Fruit fly (Drosophila melanogaster) whole organism, embryonic: ENCODE results near the gene His3.3A.

ENCODE experiments used
- Atf6 ChIP-seq: fragments of 200-800 bp; sonication (Bioruptor generic); IDR thresholded peaks from 2 replicates; pipeline ENCODE4 v1.3.6; 2022; ENCODE audit warnings: missing biosample characterization, missing genetic modification characterization
- BEAF-32 ChIP-seq: fragments of 200-800 bp; sonication (Bioruptor generic); optimal IDR thresholded peaks from 3 replicates; lab custom pipeline; 2017; ENCODE audit warnings: missing biosample characterization, missing genetic modification characterization, mild to moderate bottlenecking, moderate library complexity, missing genetic modification reagents
- Blimp-1 ChIP-seq: fragments of 200-800 bp; sonication (Bioruptor generic); optimal IDR thresholded peaks from 3 replicates; lab custom pipeline; 2018; ENCODE audit warnings: missing biosample characterization, missing genetic modification characterization, mild to moderate bottlenecking, moderate library complexity, missing genetic modification reagents
- CG10274 ChIP-seq: fragments of 200-800 bp; sonication (Bioruptor generic); optimal IDR thresholded peaks from 3 replicates; lab custom pipeline; 2017; ENCODE audit warnings: missing biosample characterization, mild to moderate bottlenecking, missing genetic modification characterization
- CG10654 ChIP-seq: fragments of 200-800 bp; sonication (Bioruptor generic); optimal IDR thresholded peaks from 2 replicates; lab custom pipeline; 2016; ENCODE audit warnings: missing biosample characterization, missing genetic modification characterization
- CG11398 ChIP-seq: fragments of 200-800 bp; sonication (Bioruptor generic); optimal IDR thresholded peaks from 2 replicates; lab custom pipeline; 2016; ENCODE audit warnings: missing biosample characterization, missing genetic modification characterization
- CG11723 ChIP-seq: fragments of 200-800 bp; sonication (Bioruptor generic); optimal IDR thresholded peaks from 2 replicates; lab custom pipeline; 2017; ENCODE audit warnings: missing biosample characterization, mild to moderate bottlenecking, missing genetic modification characterization
- CG12104 ChIP-seq: fragments of 200-800 bp; sonication (Bioruptor generic); optimal IDR thresholded peaks from 3 replicates; lab custom pipeline; 2016; ENCODE audit warnings: missing biosample characterization, missing genetic modification characterization
- CG12155 ChIP-seq: fragments of 200-800 bp; sonication (Bioruptor generic); optimal IDR thresholded peaks from 3 replicates; lab custom pipeline; 2016; ENCODE audit warnings: missing biosample characterization, missing genetic modification characterization
- CG12236 ChIP-seq: fragments of 200-800 bp; sonication (Bioruptor generic); optimal IDR thresholded peaks from 2 replicates; lab custom pipeline; 2016; ENCODE audit warnings: missing biosample characterization, missing genetic modification characterization
- CG14441 ChIP-seq: fragments of 200-800 bp; sonication (Bioruptor generic); IDR thresholded peaks from 2 replicates; pipeline ENCODE4 v1.3.6; 2022; ENCODE audit warnings: missing biosample characterization, missing genetic modification characterization
- CG17186 ChIP-seq: fragments of 200-800 bp; sonication (Bioruptor generic); optimal IDR thresholded peaks from 3 replicates; lab custom pipeline; 2017; ENCODE audit warnings: missing biosample characterization, missing genetic modification reagents, missing genetic modification characterization
- CG17328 ChIP-seq: fragments of 200-800 bp; sonication (Bioruptor generic); IDR thresholded peaks from 2 replicates; pipeline ENCODE4 v1.3.6; 2022; ENCODE audit warnings: missing biosample characterization, missing genetic modification characterization
- CG17361 ChIP-seq: fragments of 200-800 bp; sonication (Bioruptor generic); IDR thresholded peaks from 3 replicates; pipeline ENCODE4 v1.3.6; 2022; ENCODE audit warnings: missing biosample characterization, missing genetic modification characterization
- CG2678 ChIP-seq: fragments of 200-800 bp; sonication (Bioruptor generic); optimal IDR thresholded peaks from 3 replicates; lab custom pipeline; 2019; ENCODE audit warnings: missing biosample characterization, mild to moderate bottlenecking, missing genetic modification characterization, moderate library complexity
- CG30020 ChIP-seq: fragments of 200-800 bp; optimal IDR thresholded peaks from 2 replicates; lab custom pipeline; 2019; ENCODE audit warnings: missing biosample characterization, mild to moderate bottlenecking, missing genetic modification characterization, moderate library complexity
- CG3065 ChIP-seq: fragments of 200-800 bp; sonication (Bioruptor generic); optimal IDR thresholded peaks from 2 replicates; lab custom pipeline; 2016; ENCODE audit warnings: missing biosample characterization, missing genetic modification characterization
- CG31365 ChIP-seq: fragments of 200-800 bp; sonication (Bioruptor generic); optimal IDR thresholded peaks from 2 replicates; lab custom pipeline; 2018; ENCODE audit warnings: missing biosample characterization, mild to moderate bottlenecking, missing genetic modification characterization
- CG32772 ChIP-seq: fragments of 200-800 bp; sonication (Bioruptor generic); IDR thresholded peaks from 2 replicates; pipeline ENCODE4 v1.3.6; 2022; ENCODE audit warnings: missing biosample characterization, missing genetic modification characterization
- CG3995 ChIP-seq: fragments of 200-800 bp; sonication (Bioruptor generic); optimal IDR thresholded peaks from 3 replicates; lab custom pipeline; 2016; ENCODE audit warnings: missing biosample characterization, missing genetic modification characterization
- CG4328 ChIP-seq: fragments of 200-800 bp; sonication (Bioruptor generic); optimal IDR thresholded peaks from 3 replicates; lab custom pipeline; 2017; ENCODE audit warnings: missing biosample characterization, missing genetic modification reagents, missing genetic modification characterization
- CG4707 ChIP-seq: fragments of 200-800 bp; sonication (Bioruptor generic); optimal IDR thresholded peaks from 2 replicates; lab custom pipeline; 2018; ENCODE audit warnings: missing biosample characterization, mild to moderate bottlenecking, missing genetic modification characterization, moderate library complexity
- CG6175 ChIP-seq: fragments of 200-800 bp; sonication (Bioruptor generic); IDR thresholded peaks from 3 replicates; pipeline ENCODE4 v1.3.6; 2022; ENCODE audit warnings: missing biosample characterization, missing genetic modification characterization
- CG6683 ChIP-seq: fragments of 200-800 bp; sonication (Bioruptor generic); optimal IDR thresholded peaks from 2 replicates; lab custom pipeline; 2017; ENCODE audit warnings: missing biosample characterization, mild to moderate bottlenecking, missing genetic modification characterization, missing genetic modification reagents
- CG9797 ChIP-seq: fragments of 200-800 bp; sonication (Bioruptor generic); optimal IDR thresholded peaks from 3 replicates; lab custom pipeline; 2018; ENCODE audit warnings: missing biosample characterization, mild to moderate bottlenecking, missing genetic modification characterization
- Doc2 ChIP-seq: fragments of 200-800 bp; sonication (Bioruptor generic); IDR thresholded peaks from 2 replicates; pipeline ENCODE4 v1.3.6; 2022; ENCODE audit warnings: missing biosample characterization, missing genetic modification characterization
- E2f1 ChIP-seq: fragments of 200-800 bp; sonication (Bioruptor generic); IDR thresholded peaks from 2 replicates; pipeline ENCODE4 v1.3.6; 2022; ENCODE audit warnings: missing biosample characterization, missing genetic modification characterization
- HHEX ChIP-seq: fragments of 200-800 bp; sonication (Bioruptor generic); optimal IDR thresholded peaks from 3 replicates; lab custom pipeline; 2017; ENCODE audit warnings: missing biosample characterization, mild to moderate bottlenecking, missing genetic modification characterization, missing genetic modification reagents
- Hey ChIP-seq: fragments of 200-800 bp; sonication (Bioruptor generic); optimal IDR thresholded peaks from 3 replicates; lab custom pipeline; 2018; ENCODE audit warnings: missing biosample characterization, mild to moderate bottlenecking, missing genetic modification characterization
- Hr78 ChIP-seq, 2 experiments: fragments of 200-800 bp in 1 of 2; fragments of >200 bp in 1 of 2; sonication (Bioruptor generic) in 1 of 2; optimal IDR thresholded peaks; 2 replicates each; lab custom pipeline; 2017 to 2019; ENCODE audit warnings: missing biosample characterization in 2 of 2, missing genetic modification characterization in 2 of 2, mild to moderate bottlenecking in 1 of 2, moderate library complexity in 1 of 2
- Nf-YA ChIP-seq: fragments of 200-800 bp; sonication (Bioruptor generic); IDR thresholded peaks from 2 replicates; pipeline ENCODE4 v1.3.6; 2022; ENCODE audit warnings: missing biosample characterization, missing genetic modification characterization
- Optix ChIP-seq: fragments of 200-800 bp; sonication (Bioruptor generic); IDR thresholded peaks from 3 replicates; pipeline ENCODE4 v1.3.6; 2022; ENCODE audit warnings: missing biosample characterization, missing genetic modification characterization
- Ptx1 ChIP-seq: fragments of 200-800 bp; sonication (Bioruptor generic); IDR thresholded peaks from 2 replicates; pipeline ENCODE4 v1.3.6; 2022; ENCODE audit warnings: missing biosample characterization, missing genetic modification characterization
- Rx ChIP-seq: fragments of 200-800 bp; sonication (Bioruptor generic); IDR thresholded peaks from 2 replicates; pipeline ENCODE4 v1.3.6; 2022; ENCODE audit warnings: missing biosample characterization, missing genetic modification characterization
- Side ChIP-seq: fragments of 200-800 bp; sonication (Bioruptor generic); optimal IDR thresholded peaks from 2 replicates; lab custom pipeline; 2016; ENCODE audit warnings: missing biosample characterization, missing genetic modification characterization
- ab ChIP-seq: fragments of 200-800 bp; sonication (Bioruptor generic); optimal IDR thresholded peaks from 2 replicates; lab custom pipeline; 2016; ENCODE audit warnings: missing biosample characterization, missing genetic modification characterization
- ac ChIP-seq: fragments of 200-800 bp; sonication (Bioruptor generic); optimal IDR thresholded peaks from 3 replicates; lab custom pipeline; 2017; ENCODE audit warnings: missing biosample characterization, mild to moderate bottlenecking, missing genetic modification characterization
- ash1 ChIP-seq: fragments of 200-800 bp; sonication (Bioruptor generic); optimal IDR thresholded peaks from 2 replicates; lab custom pipeline; 2018; ENCODE audit warnings: missing biosample characterization, mild to moderate bottlenecking, missing genetic modification characterization
- bowl ChIP-seq: fragments of 200-800 bp; sonication (Bioruptor generic); IDR thresholded peaks from 2 replicates; pipeline ENCODE4 v1.3.6; 2022; ENCODE audit warnings: missing biosample characterization, missing genetic modification characterization
- br ChIP-seq: fragments of >200 bp; optimal IDR thresholded peaks from 2 replicates; lab custom pipeline; 2017
- chm ChIP-seq: fragments of 200-800 bp; sonication (Bioruptor generic); IDR thresholded peaks from 2 replicates; pipeline ENCODE4 v1.3.6; 2022; ENCODE audit warnings: missing biosample characterization, missing genetic modification characterization
- cwo ChIP-seq: fragments of 200-800 bp; sonication (Bioruptor generic); optimal IDR thresholded peaks from 3 replicates; lab custom pipeline; 2017; ENCODE audit warnings: missing biosample characterization, missing genetic modification characterization, mild to moderate bottlenecking, moderate library complexity, missing genetic modification reagents
- esg ChIP-seq: fragments of 200-800 bp; sonication (Bioruptor generic); conservative IDR thresholded peaks from 2 replicates; pipeline ENCODE4 v1.3.6; 2022; ENCODE audit warnings: missing biosample characterization, missing genetic modification characterization
- eyg ChIP-seq: fragments of 200-800 bp; sonication (Bioruptor generic); optimal IDR thresholded peaks from 3 replicates; lab custom pipeline; 2016; ENCODE audit warnings: missing biosample characterization, missing genetic modification characterization
- gcm ChIP-seq: fragments of 200-800 bp; sonication (Bioruptor generic); optimal IDR thresholded peaks from 2 replicates; lab custom pipeline; 2019; ENCODE audit warnings: missing biosample characterization, mild to moderate bottlenecking, missing genetic modification characterization, moderate library complexity
- gsb-n ChIP-seq: fragments of 200-800 bp; sonication (Bioruptor generic); optimal IDR thresholded peaks from 3 replicates; lab custom pipeline; 2018; ENCODE audit warnings: missing biosample characterization, mild to moderate bottlenecking, missing genetic modification characterization
- hbn ChIP-seq: fragments of 200-800 bp; sonication (Bioruptor generic); IDR thresholded peaks from 2 replicates; pipeline ENCODE4 v1.3.6; 2022; ENCODE audit warnings: missing biosample characterization, missing genetic modification characterization; ENCODE audit not compliant: partially characterized antibody
- lmd ChIP-seq: fragments of 200-800 bp; sonication (Bioruptor generic); IDR thresholded peaks from 2 replicates; pipeline ENCODE4 v1.3.6; 2022; ENCODE audit warnings: missing biosample characterization, missing genetic modification characterization
- sima ChIP-seq: fragments of 200-800 bp; sonication (Bioruptor generic); optimal IDR thresholded peaks from 2 replicates; lab custom pipeline; 2016; ENCODE audit warnings: missing biosample characterization, missing genetic modification characterization
- wdn ChIP-seq: fragments of 200-800 bp; sonication (Bioruptor generic); IDR thresholded peaks from 2 replicates; pipeline ENCODE4 v1.3.6; 2022; ENCODE audit warnings: missing biosample characterization, missing genetic modification characterization

His3.3A gene

dm6 chr2L:5044892-5045619, 9.8 kb upstream of the His3.3A start (continued):
- TF ChIP-seq Nf-YA (GFP tag; lab: Robert Waterston, UW) (peak; percentile 9; the same call in 1 of the 2 replicates), CG6683 (GFP tag; lab: Kevin White, UChicago) (no peak), Rx (GFP tag; lab: Robert Waterston, UW) (peak; percentile 24; the same call in 1 of the 2 replicates), Ptx1 (GFP tag; lab: Robert Waterston, UW) (0 out of 2 replicates have a peak, but pooled peaks have one; percentile 26), CG14441 (GFP tag; lab: Robert Waterston, UW) (peak; percentile 67), CG17186 (GFP tag; lab: Kevin White, UChicago) (no peak), eyg (GFP tag; lab: Kevin White, UChicago) (no peak), CG30020 (no peak), CG31365 (tag; lab: Kevin White, UChicago) (no peak), CG3065 (GFP tag; lab: Kevin White, UChicago) (no peak), CG10654 (GFP tag; lab: Kevin White, UChicago) (peak; percentile 14), CG11398 (GFP tag; lab: Kevin White, UChicago) (no peak), BEAF-32 (GFP tag; lab: Kevin White, UChicago) (no peak), E2f1 (GFP tag; lab: Robert Waterston, UW) (peak; percentile 34), Optix (GFP tag; lab: Robert Waterston, UW) (no peak), HHEX (GFP tag; lab: Kevin White, UChicago) (peak; percentile 69), Hr78 (GFP tag; optimal IDR thresholded peaks at IDR 0.05; lab: Kevin White, UChicago) (no peak), Blimp-1 (peak; percentile 32), lmd (GFP tag; lab: Robert Waterston, UW) (peak; percentile 54; the same call in 1 of the 2 replicates), CG17361 (GFP tag; lab: Robert Waterston, UW) (peak; percentile 86), ac (GFP tag; lab: Kevin White, UChicago) (no peak), bowl (0 out of 2 replicates have a peak, but pooled peaks have one; percentile 45), CG11723 (peak; percentile 6), wdn (GFP tag; lab: Robert Waterston, UW) (0 out of 2 replicates have a peak, but pooled peaks have one; percentile 27), CG4707 (GFP tag; lab: Kevin White, UChicago) (no peak), br (lab: Kevin White, UChicago) (no peak), CG3995 (GFP tag; lab: Kevin White, UChicago) (no peak), CG6175 (no peak), hbn (no peak), cwo (GFP tag; lab: Kevin White, UChicago) (peak; percentile 53), chm (peak; percentile 52), CG10274 (no peak), esg (GFP tag; lab: Robert Waterston, UW) (0 out of 2 replicates have a peak, but pooled peaks have one; percentile 13), CG2678 (tag; lab: Kevin White, UChicago) (peak; percentile 76), CG32772 (GFP tag; lab: Robert Waterston, UW) (peak; percentile 34; the same call in 1 of the 2 replicates), ab (GFP tag; lab: Kevin White, UChicago) (no peak), Atf6 (GFP tag; lab: Robert Waterston, UW) (peak; percentile 61; the same call in 1 of the 2 replicates), CG12236 (GFP tag; lab: Kevin White, UChicago) (peak; percentile 13), CG12155 (peak; percentile 31), gcm (peak; percentile 61), sima (no peak), CG9797 (GFP tag; lab: Kevin White, UChicago) (no peak), CG17328 (GFP tag; lab: Robert Waterston, UW) (peak; percentile 13; the same call in 1 of the 2 replicates), ash1 (GFP tag; lab: Kevin White, UChicago) (no peak), gsb-n (tag; lab: Kevin White, UChicago) (peak; percentile 32), Hey (no peak), CG12104 (GFP tag; lab: Kevin White, UChicago) (peak; percentile 41), CG4328 (peak; percentile 31), Doc2 (GFP tag; lab: Robert Waterston, UW) (no peak), Side (peak; percentile 7)
